Worm (Caenorhabditis elegans) whole organism, L2 larva: ENCODE data around the gene pes-8.

ENCODE experiments used
- C34F6.9 ChIP-seq: fragments of 150-350 bp; optimal IDR thresholded peaks from 2 replicates; lab custom pipeline; 2014; ENCODE audit warnings: missing biosample characterization, missing genetic modification characterization
- R02D3.7 ChIP-seq: fragments of 150-350 bp; optimal IDR thresholded peaks from 2 replicates; lab custom pipeline; 2014; ENCODE audit warnings: missing biosample characterization, missing genetic modification characterization
- ZK546.5 ChIP-seq: sonication (generic microtip); optimal IDR thresholded peaks from 2 replicates; lab custom pipeline; 2017; ENCODE audit warnings: missing biosample characterization, missing genetic modification characterization
- alr-1 ChIP-seq: fragments of 150-350 bp; optimal IDR thresholded peaks from 2 replicates; lab custom pipeline; 2014; ENCODE audit warnings: missing biosample characterization, missing genetic modification characterization
- ceh-16 ChIP-seq: fragments of 150-350 bp; optimal IDR thresholded peaks from 2 replicates; lab custom pipeline; 2014; ENCODE audit warnings: missing biosample characterization, missing genetic modification characterization
- ceh-82 ChIP-seq: fragments of 150-350 bp; optimal IDR thresholded peaks from 2 replicates; lab custom pipeline; 2014; ENCODE audit warnings: missing biosample characterization, missing genetic modification characterization
- crh-2 ChIP-seq: sonication (generic microtip); optimal IDR thresholded peaks from 2 replicates; lab custom pipeline; 2017; ENCODE audit warnings: missing biosample characterization, missing genetic modification characterization
- dmd-4 ChIP-seq: sonication (generic microtip); optimal IDR thresholded peaks from 2 replicates; lab custom pipeline; 2017; ENCODE audit warnings: missing biosample characterization, missing genetic modification characterization
- egl-27 ChIP-seq: sonication (generic microtip); optimal IDR thresholded peaks from 3 replicates; lab custom pipeline; 2017; ENCODE audit warnings: missing biosample characterization, missing genetic modification reagents, missing genetic modification characterization
- elt-1 ChIP-seq: fragments of 150-350 bp; optimal IDR thresholded peaks from 2 replicates; lab custom pipeline; 2014; ENCODE audit warnings: missing biosample characterization, missing genetic modification characterization
- elt-3 ChIP-seq: sonication (generic microtip); optimal IDR thresholded peaks from 2 replicates; lab custom pipeline; 2017; ENCODE audit warnings: missing biosample characterization, missing genetic modification characterization
- fos-1 ChIP-seq: fragments of 150-350 bp; optimal IDR thresholded peaks from 2 replicates; lab custom pipeline; 2014; ENCODE audit warnings: missing biosample characterization, missing genetic modification characterization
- lin-11 ChIP-seq: fragments of 150-350 bp; sonication (generic microtip); optimal IDR thresholded peaks from 2 replicates; lab custom pipeline; 2014; ENCODE audit warnings: missing biosample characterization, missing genetic modification characterization, inconsistent platforms, mixed read lengths
- lin-13 ChIP-seq: fragments of 150-350 bp; optimal IDR thresholded peaks from 2 replicates; lab custom pipeline; 2014; ENCODE audit warnings: missing biosample characterization, missing genetic modification reagents, missing genetic modification characterization
- lin-39 ChIP-seq: fragments of 150-350 bp; optimal IDR thresholded peaks from 2 replicates; lab custom pipeline; 2014; ENCODE audit warnings: missing biosample characterization, missing genetic modification reagents, missing genetic modification characterization
- lsy-2 ChIP-seq, 2 experiments: fragments of 150-350 bp in 1 of 2; sonication (generic microtip) in 1 of 2; optimal IDR thresholded peaks; 2 replicates each; lab custom pipeline; 2014 to 2017; ENCODE audit warnings: missing biosample characterization in 2 of 2, missing genetic modification characterization in 2 of 2
- mab-5 ChIP-seq: fragments of 150-350 bp; optimal IDR thresholded peaks from 2 replicates; lab custom pipeline; 2014; ENCODE audit warnings: missing biosample characterization, missing genetic modification characterization
- nhr-10 ChIP-seq: sonication (generic microtip); optimal IDR thresholded peaks from 2 replicates; lab custom pipeline; 2017; ENCODE audit warnings: missing biosample characterization, missing genetic modification characterization
- nhr-11 ChIP-seq: fragments of 150-350 bp; optimal IDR thresholded peaks from 2 replicates; lab custom pipeline; 2014; ENCODE audit warnings: missing biosample characterization, missing genetic modification characterization
- nhr-129 ChIP-seq: fragments of 150-350 bp; optimal IDR thresholded peaks from 2 replicates; lab custom pipeline; 2014; ENCODE audit warnings: missing biosample characterization, missing genetic modification characterization
- nhr-21 ChIP-seq: fragments of 150-350 bp; optimal IDR thresholded peaks from 2 replicates; lab custom pipeline; 2014; ENCODE audit warnings: missing biosample characterization, missing genetic modification characterization
- nhr-237 ChIP-seq: fragments of 150-350 bp; optimal IDR thresholded peaks from 2 replicates; lab custom pipeline; 2014; ENCODE audit warnings: missing biosample characterization, missing genetic modification characterization
- nhr-25 ChIP-seq: fragments of 150-350 bp; sonication (generic microtip); optimal IDR thresholded peaks from 3 replicates; lab custom pipeline; 2014; ENCODE audit warnings: missing biosample characterization, missing genetic modification characterization
- nhr-77 ChIP-seq: fragments of 150-350 bp; optimal IDR thresholded peaks from 2 replicates; lab custom pipeline; 2014; ENCODE audit warnings: missing biosample characterization, missing genetic modification characterization
- peb-1 ChIP-seq: fragments of 150-350 bp; optimal IDR thresholded peaks from 2 replicates; lab custom pipeline; 2014; ENCODE audit warnings: missing biosample characterization, missing genetic modification characterization
- sem-4 ChIP-seq: fragments of 150-350 bp; optimal IDR thresholded peaks from 2 replicates; lab custom pipeline; 2014; ENCODE audit warnings: missing biosample characterization, missing genetic modification reagents, missing genetic modification characterization
- skn-1 ChIP-seq: sonication (generic microtip); optimal IDR thresholded peaks from 2 replicates; lab custom pipeline; 2017; ENCODE audit warnings: missing biosample characterization, missing genetic modification characterization
- sma-3 ChIP-seq: sonication (generic microtip); optimal IDR thresholded peaks from 2 replicates; lab custom pipeline; 2016; ENCODE audit warnings: missing genetic modification reagents, missing genetic modification characterization, missing compliant biosample characterization
- sma-9 ChIP-seq, 2 experiments: fragments of 150-350 bp in 1 of 2; sonication (generic microtip) in 1 of 2; optimal IDR thresholded peaks; 2 replicates each; lab custom pipeline; 2014 to 2016; ENCODE audit warnings: missing genetic modification characterization in 2 of 2, mild to moderate bottlenecking in 1 of 2, missing biosample characterization in 1 of 2, missing compliant biosample characterization in 1 of 2, missing genetic modification reagents in 1 of 2, moderate library complexity in 1 of 2
- unc-39 ChIP-seq: fragments of 150-350 bp; optimal IDR thresholded peaks from 2 replicates; lab custom pipeline; 2014; ENCODE audit warnings: missing biosample characterization, missing genetic modification characterization
- unc-55 ChIP-seq: fragments of 150-350 bp; sonication (generic microtip); optimal IDR thresholded peaks from 3 replicates; lab custom pipeline; 2014; ENCODE audit warnings: missing biosample characterization, missing genetic modification reagents, missing genetic modification characterization
- unc-62 ChIP-seq: fragments of 150-350 bp; optimal IDR thresholded peaks from 2 replicates; lab custom pipeline; 2014; ENCODE audit warnings: missing biosample characterization, missing genetic modification reagents, missing genetic modification characterization
- ztf-1 ChIP-seq: fragments of 200-800 bp; sonication (Bioruptor generic); conservative IDR thresholded peaks from 2 replicates; pipeline ENCODE4 v1.3.6; 2022; ENCODE audit warnings: missing genetic modification characterization, missing compliant biosample characterization
- ztf-11 ChIP-seq: sonication (generic microtip); optimal IDR thresholded peaks from 2 replicates; lab custom pipeline; 2017; ENCODE audit warnings: missing biosample characterization, missing genetic modification characterization
- ztf-4 ChIP-seq: fragments of 150-350 bp; optimal IDR thresholded peaks from 2 replicates; lab custom pipeline; 2014; ENCODE audit warnings: missing biosample characterization, missing genetic modification characterization

Gene pes-8

ce11 chrX:9266512-9266911 lies 14.9 kb downstream of the pes-8 start:
- TF ChIP-seq fos-1 (tag; lab: Kevin White, UChicago): peak; percentile 52
- TF ChIP-seq peb-1 (tag; lab: Kevin White, UChicago): no peak
- no peak for TF ChIP-seq crh-2
- no peak for TF ChIP-seq unc-55 (GFP tag; lab: Kevin White, UChicago)
- no peak for TF ChIP-seq nhr-11 (tag; lab: Kevin White, UChicago)
- TF ChIP-seq, all 48 proteins: peak for 1

ce11 chrX:9268373-9268772 lies 16.8 kb downstream of the pes-8 start:
- no peak for TF ChIP-seq unc-39
- no peak for TF ChIP-seq lsy-2 (tag; optimal IDR thresholded peaks at IDR 0.05; lab: Kevin White, UChicago)
- no peak for TF ChIP-seq ZK546.5 (tag; lab: Kevin White, UChicago)
- TF ChIP-seq lin-13 (GFP tag; lab: Kevin White, UChicago): no peak
- TF ChIP-seq ceh-82 (tag; lab: Kevin White, UChicago): no peak
- TF ChIP-seq, all 48 proteins: peak for 0

- TF ChIP-seq nhr-10 (no peak), nhr-77 (no peak), R02D3.7 (tag; lab: Kevin White, UChicago) (no peak), dmd-4 (tag; lab: Kevin White, UChicago) (no peak), elt-1 (tag; lab: Kevin White, UChicago) (no peak), unc-55 (GFP tag; lab: Kevin White, UChicago) (peak; percentile 9)
- TF ChIP-seq, all 48 proteins: peak for 1
Measured at ce11 chrX:9270753-9271152, 19.2 kb downstream of the pes-8 start, which contains the start of gene B0416.5. TSS of gene B0416.5 (minus strand) at chrX:9270853.

ce11 chrX:9271886-9272285 lies 20.3 kb downstream of the pes-8 start:
- TF ChIP-seq fos-1 (tag; lab: Kevin White, UChicago): peak; percentile 89
- no peak for TF ChIP-seq ceh-82 (tag; lab: Kevin White, UChicago)
- no peak for TF ChIP-seq lin-39 (tag; lab: Kevin White, UChicago)
- no peak for TF ChIP-seq ztf-4 (tag; lab: Kevin White, UChicago)
- TF ChIP-seq ceh-16 (tag; lab: Kevin White, UChicago): no peak
- peak; percentile 46 for TF ChIP-seq crh-2
- TF ChIP-seq sma-9 (GFP tag; optimal IDR thresholded peaks at IDR 0.05; lab: Kevin White, UChicago): peak; percentile 62
- no peak for TF ChIP-seq sma-9 (tag; optimal IDR thresholded peaks at IDR 0.05; lab: Kevin White, UChicago)

- no peak for TF ChIP-seq crh-2
- TF ChIP-seq ztf-1 (GFP tag; lab: Robert Waterston, UW): no peak
- TF ChIP-seq lin-39 (tag; lab: Kevin White, UChicago): no peak
- TF ChIP-seq egl-27 (tag; lab: Kevin White, UChicago): no peak
- TF ChIP-seq nhr-237 (tag; lab: Kevin White, UChicago): no peak
- no peak for TF ChIP-seq fos-1 (tag; lab: Kevin White, UChicago)
- no peak for TF ChIP-seq ztf-4 (tag; lab: Kevin White, UChicago)
- TF ChIP-seq sem-4: no peak
- no peak for TF ChIP-seq nhr-129 (tag; lab: Kevin White, UChicago)
- TF ChIP-seq sma-9 (GFP tag; optimal IDR thresholded peaks at IDR 0.05; lab: Kevin White, UChicago): no peak
- no peak for TF ChIP-seq sma-9 (tag; optimal IDR thresholded peaks at IDR 0.05; lab: Kevin White, UChicago)
- TF ChIP-seq lsy-2 (tag; optimal IDR thresholded peaks at IDR 0.05; lab: Kevin White, UChicago): no peak
- no peak for TF ChIP-seq peb-1 (tag; lab: Kevin White, UChicago)
- TF ChIP-seq ztf-11 (tag; lab: Kevin White, UChicago): no peak
- TF ChIP-seq C34F6.9 (tag; lab: Kevin White, UChicago): no peak
- TF ChIP-seq nhr-10: no peak
- no peak for TF ChIP-seq unc-55 (GFP tag; lab: Kevin White, UChicago)
- TF ChIP-seq nhr-25: no peak
- no peak for TF ChIP-seq elt-1 (tag; lab: Kevin White, UChicago)
- no peak for TF ChIP-seq mab-5 (tag; lab: Kevin White, UChicago)
- no peak for TF ChIP-seq nhr-11 (tag; lab: Kevin White, UChicago)
Measured at ce11 chrX:9274574-9274973, 23.0 kb downstream of the pes-8 start, which contains the start of gene B0416.10. TSS of gene B0416.10 (minus strand) at chrX:9274674.

- TF ChIP-seq elt-3 (no peak), nhr-21 (tag; lab: Kevin White, UChicago) (no peak), sem-4 (no peak), ztf-4 (tag; lab: Kevin White, UChicago) (no peak), ztf-1 (GFP tag; lab: Robert Waterston, UW) (no peak), nhr-77 (no peak), lin-39 (tag; lab: Kevin White, UChicago) (no peak), unc-39 (no peak), ztf-11 (tag; lab: Kevin White, UChicago) (no peak), sma-3 (no peak), unc-62 (GFP tag; lab: Kevin White, UChicago) (no peak), skn-1 (no peak), alr-1 (tag; lab: Kevin White, UChicago) (no peak), dmd-4 (tag; lab: Kevin White, UChicago) (no peak), peb-1 (tag; lab: Kevin White, UChicago) (no peak), mab-5 (tag; lab: Kevin White, UChicago) (no peak), C34F6.9 (tag; lab: Kevin White, UChicago) (no peak), lin-11 (tag; lab: Kevin White, UChicago) (no peak)
Measured at ce11 chrX:9278653-9279052, 27.1 kb downstream of the pes-8 start, which contains the start of gene B0416.4. TSS of gene B0416.4 (plus strand) at chrX:9278953.
